Worm (Caenorhabditis elegans): Measurements from ENCODE around the gene lips-12.

DNA sequence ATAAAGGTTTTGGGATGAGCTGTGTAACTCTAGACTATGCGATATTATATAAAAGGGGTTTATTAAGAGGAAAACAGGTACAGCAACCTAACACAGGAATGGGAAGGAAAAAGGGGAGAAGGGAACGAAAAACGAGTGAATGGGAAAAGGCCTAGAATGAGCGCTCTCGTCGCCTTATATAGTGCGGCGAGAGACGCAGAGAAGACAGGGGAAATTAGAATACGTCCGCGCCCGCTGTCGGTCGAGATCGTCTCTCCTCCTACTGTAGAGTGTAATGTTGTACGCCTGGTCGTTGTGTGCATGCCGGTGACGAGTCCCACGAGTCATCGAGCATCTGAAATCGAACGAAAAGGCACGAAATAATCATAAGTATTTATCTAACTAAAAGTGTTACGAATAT is 39.3 kb upstream of the lips-12 start:
- TF ChIP-seq ref-1 (GFP tag; conservative IDR thresholded peaks at IDR 0.05): no peak; the same call in 1 of the 2 replicates
- no peak for TF ChIP-seq tab-1 (GFP tag; IDR thresholded peaks at IDR 0.05)
- TF ChIP-seq flt-1 (GFP tag; IDR thresholded peaks at IDR 0.05): no peak
- TF ChIP-seq ztf-29 (GFP tag; IDR thresholded peaks at IDR 0.05): no peak
- no peak for TF ChIP-seq med-1 (GFP tag; optimal IDR thresholded peaks at IDR 0.05; ENCODE audit: insufficient read depth)
- TF ChIP-seq ztf-23 (GFP tag; IDR thresholded peaks at IDR 0.05): no peak
- no peak for TF ChIP-seq cog-1 (tag; optimal IDR thresholded peaks at IDR 0.05)
- no peak for TF ChIP-seq T22C8.4 (GFP tag; IDR thresholded peaks at IDR 0.05)
- no peak for TF ChIP-seq klf-2 (GFP tag; conservative IDR thresholded peaks at IDR 0.05)

Data from whole organism, midembryonic.